Worm (Caenorhabditis elegans): Measurements from ENCODE around the gene ZC239.17.
"Not testable (repeated sequence)": the region's sequence is repeated elsewhere in the genome, so short reads cannot be mapped to it uniquely, and the experiment has no call there.

Gene ZC239.17

ce11 chrII:3208679-3209078 lies 17.0 kb downstream of the ZC239.17 start, which contains the start of gene sdz-35:
Gene sdz-35 (minus strand): TSS chrII:3208779.
- no peak for TF ChIP-seq ztf-29 (GFP tag; IDR thresholded peaks at IDR 0.05)
- TF ChIP-seq cog-1 (tag; optimal IDR thresholded peaks at IDR 0.05) = no peak
- no peak for TF ChIP-seq ztf-23 (GFP tag; IDR thresholded peaks at IDR 0.05)
- no peak for TF ChIP-seq ref-1 (GFP tag; conservative IDR thresholded peaks at IDR 0.05)
- TF ChIP-seq med-1 (GFP tag; optimal IDR thresholded peaks at IDR 0.05; ENCODE audit: insufficient read depth) = no peak
- TF ChIP-seq klf-2 (GFP tag; conservative IDR thresholded peaks at IDR 0.05) = no peak

ce11 chrII:3206423-3206989 lies 19.2 kb downstream of the ZC239.17 start, which contains the start of the genes ZC239.20 and ZC239.21:
Gene ZC239.20 (minus strand): TSS chrII:3206523.
Gene ZC239.21 (plus strand): TSS chrII:3206939.
- TF ChIP-seq cog-1 (tag; optimal IDR thresholded peaks at IDR 0.05) = no peak
- no peak for TF ChIP-seq flt-1 (GFP tag; IDR thresholded peaks at IDR 0.05)

DNA sequence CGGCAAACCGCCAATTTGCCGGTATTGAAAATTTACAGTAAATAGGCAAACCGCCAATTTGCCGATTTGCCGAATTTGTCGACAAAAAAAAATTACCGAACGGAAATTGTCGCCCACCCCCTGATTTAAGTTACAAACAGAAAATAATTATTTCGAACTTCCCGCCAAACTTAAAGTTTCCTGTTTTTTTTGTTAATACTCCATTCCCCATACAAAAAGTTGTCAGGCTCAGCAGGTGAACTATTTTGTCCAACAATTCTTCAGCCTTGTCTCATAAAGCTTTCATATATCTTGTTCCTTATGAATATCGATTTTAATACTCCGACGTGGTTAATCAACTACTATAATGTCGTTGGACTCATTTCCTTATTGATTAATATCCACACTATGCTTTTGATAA lies 22.3 kb downstream of the ZC239.17 start, which contains the start of gene sri-50:
TSS of gene sri-50 (plus strand) at position 301 of the 400 bp plus-strand sequence.
- TF ChIP-seq ztf-23 (GFP tag; IDR thresholded peaks at IDR 0.05) = no peak
- TF ChIP-seq klf-2 (GFP tag; conservative IDR thresholded peaks at IDR 0.05) = no peak
- TF ChIP-seq med-1 (GFP tag; optimal IDR thresholded peaks at IDR 0.05; ENCODE audit: insufficient read depth) = no peak
- TF ChIP-seq cog-1 (tag; optimal IDR thresholded peaks at IDR 0.05) = no peak
- TF ChIP-seq flt-1 (GFP tag; IDR thresholded peaks at IDR 0.05) = no peak
- TF ChIP-seq T22C8.4 (GFP tag; IDR thresholded peaks at IDR 0.05) = no peak
- no peak for TF ChIP-seq ztf-29 (GFP tag; IDR thresholded peaks at IDR 0.05)
- TF ChIP-seq tab-1 (GFP tag; IDR thresholded peaks at IDR 0.05) = no peak
- TF ChIP-seq ref-1 (GFP tag; conservative IDR thresholded peaks at IDR 0.05) = no peak

- no peak for TF ChIP-seq tab-1 (GFP tag; IDR thresholded peaks at IDR 0.05)
- no peak for TF ChIP-seq med-1 (GFP tag; optimal IDR thresholded peaks at IDR 0.05; ENCODE audit: insufficient read depth)
- no peak for TF ChIP-seq flt-1 (GFP tag; IDR thresholded peaks at IDR 0.05)
- TF ChIP-seq cog-1 (tag; optimal IDR thresholded peaks at IDR 0.05) = no peak
- TF ChIP-seq ztf-29 (GFP tag; IDR thresholded peaks at IDR 0.05) = no peak
- TF ChIP-seq T22C8.4 (GFP tag; IDR thresholded peaks at IDR 0.05) = no peak
- no peak for TF ChIP-seq ztf-23 (GFP tag; IDR thresholded peaks at IDR 0.05)
- TF ChIP-seq ref-1 (GFP tag; conservative IDR thresholded peaks at IDR 0.05) = no peak
- TF ChIP-seq klf-2 (GFP tag; conservative IDR thresholded peaks at IDR 0.05) = no peak
These were observed 23.2 kb downstream of the ZC239.17 start, which contains the start of gene sri-53 for ce11 chrII:3202519-3202918. Gene sri-53 (minus strand): TSS chrII:3202619.

DNA sequence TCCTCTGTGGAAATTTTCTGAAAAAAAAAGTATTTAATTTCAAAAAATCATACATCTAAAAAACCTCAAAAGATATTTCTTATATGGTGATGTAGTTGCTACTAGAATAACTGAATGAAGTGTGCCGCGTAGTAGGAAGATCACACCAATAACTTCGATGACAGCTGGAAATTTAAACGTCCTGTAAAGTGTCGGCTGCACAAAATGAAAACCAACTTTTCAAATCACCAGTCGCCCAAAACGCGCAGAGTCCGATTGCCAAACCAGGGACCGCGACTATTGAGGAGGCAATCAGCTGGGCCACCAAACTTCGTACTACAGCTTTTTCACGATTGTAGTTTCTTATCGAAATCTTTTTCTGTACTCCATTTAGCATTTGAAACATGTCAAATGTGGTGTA lies 24.4 kb downstream of the ZC239.17 start, which contains the start of gene sri-48:
TSS of gene sri-48 (minus strand) at position 101 of the 400 bp plus-strand sequence.
- TF ChIP-seq ztf-23, flt-1, tab-1 (GFP tag; IDR thresholded peaks at IDR 0.05): not testable (repeated sequence)

DNA sequence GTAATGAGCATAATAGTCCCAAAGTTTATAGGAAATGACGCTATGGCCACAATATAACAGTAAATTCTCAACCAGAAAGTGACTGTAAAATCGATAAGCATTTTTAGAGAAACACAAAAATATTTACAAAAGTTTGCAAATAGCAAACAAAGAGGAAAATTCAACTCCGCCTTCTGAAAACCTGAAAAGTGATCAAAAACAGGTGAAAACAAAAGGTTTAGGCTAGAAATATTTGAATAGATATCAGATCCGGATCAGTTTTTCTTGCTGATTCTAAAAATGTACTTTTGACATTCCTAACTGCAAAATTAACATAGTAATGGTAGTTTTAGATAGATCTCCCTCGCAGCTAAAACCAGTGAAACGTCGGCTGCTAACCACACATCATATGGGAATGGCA lies 26.7 kb downstream of the ZC239.17 start, which contains the start of gene sri-51:
TSS of gene sri-51 (minus strand) at position 101 of the 400 bp plus-strand sequence.
- TF ChIP-seq klf-2 (GFP tag; conservative IDR thresholded peaks at IDR 0.05) (no peak), T22C8.4 (GFP tag; IDR thresholded peaks at IDR 0.05) (no peak), flt-1 (GFP tag; IDR thresholded peaks at IDR 0.05) (no peak), ztf-29 (GFP tag; IDR thresholded peaks at IDR 0.05) (no peak), cog-1 (tag; optimal IDR thresholded peaks at IDR 0.05) (no peak), med-1 (GFP tag; optimal IDR thresholded peaks at IDR 0.05; ENCODE audit: insufficient read depth) (no peak), tab-1 (GFP tag; IDR thresholded peaks at IDR 0.05) (no peak), ztf-23 (GFP tag; IDR thresholded peaks at IDR 0.05) (no peak), ref-1 (GFP tag; conservative IDR thresholded peaks at IDR 0.05) (no peak)

ce11 chrII:3196966-3197365 lies 28.7 kb downstream of the ZC239.17 start, which contains the start of gene gcy-15:
Gene gcy-15 (minus strand): TSS chrII:3197066.
- TF ChIP-seq ref-1 (GFP tag; conservative IDR thresholded peaks at IDR 0.05) (no peak), klf-2 (GFP tag; conservative IDR thresholded peaks at IDR 0.05) (no peak), flt-1 (GFP tag; IDR thresholded peaks at IDR 0.05) (no peak), cog-1 (tag; optimal IDR thresholded peaks at IDR 0.05) (no peak), T22C8.4 (GFP tag; IDR thresholded peaks at IDR 0.05) (no peak), ztf-23 (GFP tag; IDR thresholded peaks at IDR 0.05) (no peak), ztf-29 (GFP tag; IDR thresholded peaks at IDR 0.05) (no peak), tab-1 (GFP tag; IDR thresholded peaks at IDR 0.05) (no peak), med-1 (GFP tag; optimal IDR thresholded peaks at IDR 0.05; ENCODE audit: insufficient read depth) (no peak)

DNA sequence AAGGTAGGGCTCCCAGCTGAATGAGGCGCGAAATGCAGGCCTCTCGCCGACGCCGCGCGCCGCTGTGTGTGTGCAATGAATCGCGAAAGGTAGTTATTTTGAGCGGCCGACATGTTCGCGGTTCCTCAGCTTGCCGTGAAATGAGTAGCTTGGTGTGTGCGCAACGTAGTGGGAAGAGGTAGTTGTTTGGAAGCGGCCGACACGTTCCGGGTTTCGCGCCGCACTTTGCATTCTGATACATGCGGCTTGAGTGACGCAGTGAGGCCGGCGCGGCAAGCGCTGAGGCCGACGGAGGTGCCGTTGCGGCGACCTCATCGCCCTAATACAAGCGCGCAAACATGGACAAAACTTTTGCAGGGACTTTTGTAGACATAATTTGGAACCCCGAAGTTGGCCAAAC lies 29.9 kb downstream of the ZC239.17 start:
- TF ChIP-seq ztf-29 (GFP tag; IDR thresholded peaks at IDR 0.05) = no peak
- no peak for TF ChIP-seq flt-1 (GFP tag; IDR thresholded peaks at IDR 0.05)
- TF ChIP-seq ref-1 (GFP tag; conservative IDR thresholded peaks at IDR 0.05) = no peak
- TF ChIP-seq med-1 (GFP tag; optimal IDR thresholded peaks at IDR 0.05; ENCODE audit: insufficient read depth) = no peak
- no peak for TF ChIP-seq cog-1 (tag; optimal IDR thresholded peaks at IDR 0.05)
- no peak for TF ChIP-seq ztf-23 (GFP tag; IDR thresholded peaks at IDR 0.05)
- TF ChIP-seq tab-1 (GFP tag; IDR thresholded peaks at IDR 0.05) = no peak
- TF ChIP-seq klf-2 (GFP tag; conservative IDR thresholded peaks at IDR 0.05) = no peak
- TF ChIP-seq T22C8.4 (GFP tag; IDR thresholded peaks at IDR 0.05) = no peak

DNA sequence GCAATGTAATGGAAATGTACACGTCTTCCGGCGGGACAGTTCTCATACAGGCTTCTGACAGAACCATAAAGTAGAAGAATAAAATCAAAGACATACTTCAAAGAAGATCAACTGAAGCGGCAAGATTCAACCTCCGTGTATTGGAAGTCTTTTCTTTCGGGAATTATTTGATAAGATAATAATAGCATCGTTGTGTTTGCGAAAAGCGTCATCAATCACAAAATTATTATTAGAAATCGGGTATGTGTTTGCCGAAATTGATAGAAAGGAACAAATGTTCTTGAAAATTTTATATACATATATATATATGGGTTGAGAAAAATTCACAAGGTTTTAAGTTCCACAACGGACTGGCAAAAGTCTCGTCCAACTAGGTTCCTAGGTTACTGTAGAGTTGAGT lies 34.1 kb downstream of the ZC239.17 start, which contains the start of gene Y27F2A.9:
TSS of gene Y27F2A.9 (minus strand) at position 101 of the 400 bp plus-strand sequence.
- not testable (repeated sequence) for TF ChIP-seq ref-1 (GFP tag; conservative IDR thresholded peaks at IDR 0.05); ztf-29 (GFP tag; IDR thresholded peaks at IDR 0.05); flt-1 (GFP tag; IDR thresholded peaks at IDR 0.05)

DNA sequence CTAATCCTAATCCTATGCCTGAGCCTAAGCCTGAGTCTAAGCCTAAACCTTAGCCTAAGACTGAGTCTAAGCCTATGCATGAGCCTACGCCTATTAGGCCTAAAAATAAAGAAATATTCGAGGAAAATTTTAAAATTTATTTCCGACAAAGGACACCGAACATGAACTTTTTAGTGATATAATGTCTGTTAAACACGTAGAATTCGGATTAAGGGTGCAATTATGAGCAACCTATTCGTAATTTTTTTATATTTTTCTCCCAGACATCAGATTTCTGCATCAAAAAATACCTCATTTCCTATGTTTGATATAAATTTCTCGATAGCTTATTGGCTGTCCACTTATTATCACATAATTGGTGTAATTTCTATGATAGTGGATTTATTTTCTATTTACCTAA lies 36.6 kb downstream of the ZC239.17 start, which contains the start of gene Y27F2A.11:
TSS of gene Y27F2A.11 (plus strand) at position 301 of the 400 bp plus-strand sequence.
- TF ChIP-seq T22C8.4 (GFP tag; IDR thresholded peaks at IDR 0.05); tab-1 (GFP tag; IDR thresholded peaks at IDR 0.05); klf-2 (GFP tag; conservative IDR thresholded peaks at IDR 0.05): not testable (repeated sequence)
